Fruit fly (Drosophila melanogaster) whole organism, embryonic: ENCODE measurements around the gene PGAP1.

ENCODE experiments used
- ATbp ChIP-seq: fragments of 200-800 bp; sonication (Bioruptor generic); optimal IDR thresholded peaks from 2 replicates; lab custom pipeline; 2017; ENCODE audit warnings: missing biosample characterization, mild to moderate bottlenecking, missing genetic modification characterization, missing genetic modification reagents
- Abd-B ChIP-seq: fragments of 200-800 bp; sonication (Bioruptor generic); optimal IDR thresholded peaks from 2 replicates; lab custom pipeline; 2018; ENCODE audit warnings: missing biosample characterization, mild to moderate bottlenecking, missing genetic modification characterization, moderate library complexity
- Aef1 ChIP-seq: fragments of 200-800 bp; sonication (Bioruptor generic); IDR thresholded peaks from 3 replicates; pipeline ENCODE4 v1.3.6; 2022; ENCODE audit warnings: missing biosample characterization, missing genetic modification characterization
- CG10321 ChIP-seq: fragments of 200-800 bp; sonication (Bioruptor generic); IDR thresholded peaks from 2 replicates; pipeline ENCODE4 v1.3.6; 2022; ENCODE audit warnings: missing biosample characterization, missing genetic modification characterization
- CG10654 ChIP-seq: fragments of 200-800 bp; sonication (Bioruptor generic); optimal IDR thresholded peaks from 2 replicates; lab custom pipeline; 2016; ENCODE audit warnings: missing biosample characterization, missing genetic modification characterization
- CG11085 ChIP-seq: fragments of 200-800 bp; sonication (Bioruptor generic); IDR thresholded peaks from 2 replicates; pipeline ENCODE4 v1.3.6; 2022; ENCODE audit warnings: missing biosample characterization, missing genetic modification characterization
- CG11456 ChIP-seq: fragments of 200-800 bp; sonication (Bioruptor generic); IDR thresholded peaks from 3 replicates; pipeline ENCODE4 v1.3.6; 2022; ENCODE audit warnings: missing biosample characterization, missing genetic modification characterization
- CG11696 ChIP-seq: fragments of 200-800 bp; sonication (Bioruptor generic); IDR thresholded peaks from 2 replicates; pipeline ENCODE4 v1.3.6; 2022; ENCODE audit warnings: missing biosample characterization, missing genetic modification characterization
- CG15269 ChIP-seq: fragments of 200-800 bp; sonication (Bioruptor generic); optimal IDR thresholded peaks from 2 replicates; lab custom pipeline; 2018; ENCODE audit warnings: missing biosample characterization, mild to moderate bottlenecking, missing genetic modification characterization, moderate library complexity
- CG15514 ChIP-seq: fragments of 200-800 bp; sonication (Bioruptor generic); optimal IDR thresholded peaks from 3 replicates; lab custom pipeline; 2017; ENCODE audit warnings: missing biosample characterization, missing genetic modification characterization, mild to moderate bottlenecking, moderate library complexity, missing genetic modification reagents
- CG3163 ChIP-seq: fragments of 200-800 bp; sonication (Bioruptor generic); optimal IDR thresholded peaks from 3 replicates; lab custom pipeline; 2016; ENCODE audit warnings: missing biosample characterization, missing genetic modification characterization
- CG4854 ChIP-seq: fragments of 200-800 bp; sonication (Bioruptor generic); optimal IDR thresholded peaks from 2 replicates; lab custom pipeline; 2016; ENCODE audit warnings: missing biosample characterization, missing genetic modification characterization, inconsistent platforms
- CG6791 ChIP-seq: fragments of 200-800 bp; sonication (Bioruptor generic); IDR thresholded peaks from 3 replicates; pipeline ENCODE4 v1.3.6; 2022; ENCODE audit warnings: missing biosample characterization, missing genetic modification characterization; ENCODE audit not compliant: partially characterized antibody
- CG6854 ChIP-seq: fragments of 200-800 bp; sonication (Bioruptor generic); optimal IDR thresholded peaks from 3 replicates; lab custom pipeline; 2017; ENCODE audit warnings: missing biosample characterization, mild to moderate bottlenecking, missing genetic modification characterization
- CG7556 ChIP-seq: fragments of 200-800 bp; sonication (Bioruptor generic); optimal IDR thresholded peaks from 2 replicates; lab custom pipeline; 2017; ENCODE audit warnings: missing biosample characterization, mild to moderate bottlenecking, missing genetic modification characterization
- CG7839 ChIP-seq: fragments of 200-800 bp; sonication (Bioruptor generic); optimal IDR thresholded peaks from 3 replicates; lab custom pipeline; 2018; ENCODE audit warnings: missing biosample characterization, mild to moderate bottlenecking, missing genetic modification characterization, moderate library complexity
- CG8944 ChIP-seq: fragments of 200-800 bp; sonication (Bioruptor generic); optimal IDR thresholded peaks from 3 replicates; lab custom pipeline; 2016; ENCODE audit warnings: missing biosample characterization, missing genetic modification characterization
- CG9932 ChIP-seq: fragments of 200-800 bp; sonication (Bioruptor generic); IDR thresholded peaks from 2 replicates; pipeline ENCODE4 v1.3.6; 2022; ENCODE audit warnings: missing biosample characterization, missing genetic modification characterization
- CHES-1-like ChIP-seq: fragments of 200-800 bp; sonication (Bioruptor generic); optimal IDR thresholded peaks from 2 replicates; lab custom pipeline; 2016; ENCODE audit warnings: missing biosample characterization, missing genetic modification characterization
- Dll ChIP-seq: fragments of 200-800 bp; sonication (Bioruptor generic); IDR thresholded peaks from 4 replicates; pipeline ENCODE4 v1.3.6; 2022; ENCODE audit warnings: missing biosample characterization, missing genetic modification characterization; ENCODE audit not compliant: partially characterized antibody
- Drgx ChIP-seq: fragments of 200-800 bp; sonication (Bioruptor generic); IDR thresholded peaks from 2 replicates; pipeline ENCODE4 v1.3.6; 2022; ENCODE audit warnings: missing biosample characterization, missing genetic modification characterization
- E2f2 ChIP-seq: fragments of 200-800 bp; sonication (Bioruptor generic); IDR thresholded peaks from 2 replicates; pipeline ENCODE4 v1.3.6; 2022; ENCODE audit warnings: missing biosample characterization, missing genetic modification characterization
- ERR ChIP-seq: fragments of 200-800 bp; sonication (Bioruptor generic); optimal IDR thresholded peaks from 2 replicates; lab custom pipeline; 2016; ENCODE audit warnings: missing biosample characterization, missing genetic modification characterization
- Hr51 ChIP-seq, 2 experiments: fragments of 200-800 bp; sonication (Bioruptor generic); optimal IDR thresholded peaks; 2 replicates in 1 of 2; 3 replicates in 1 of 2; lab custom pipeline; 2016 to 2018; ENCODE audit warnings: missing biosample characterization in 2 of 2, missing genetic modification characterization in 2 of 2, mild to moderate bottlenecking in 1 of 2, moderate library complexity in 1 of 2
- NFAT ChIP-seq: fragments of 200-800 bp; sonication (Bioruptor generic); IDR thresholded peaks from 2 replicates; pipeline ENCODE4 v1.3.6; 2022; ENCODE audit warnings: missing biosample characterization, missing genetic modification characterization
- Neu2 ChIP-seq: fragments of 200-800 bp; sonication (Bioruptor generic); optimal IDR thresholded peaks from 3 replicates; lab custom pipeline; 2016; ENCODE audit warnings: missing biosample characterization, missing genetic modification characterization, borderline replicate concordance
- Optix ChIP-seq: fragments of 200-800 bp; sonication (Bioruptor generic); IDR thresholded peaks from 3 replicates; pipeline ENCODE4 v1.3.6; 2022; ENCODE audit warnings: missing biosample characterization, missing genetic modification characterization
- Ravus ChIP-seq: fragments of 200-800 bp; sonication (Bioruptor generic); IDR thresholded peaks from 2 replicates; pipeline ENCODE4 v1.3.6; 2022; ENCODE audit warnings: missing biosample characterization, missing genetic modification characterization
- Spps ChIP-seq: fragments of 200-800 bp; sonication (Bioruptor generic); optimal IDR thresholded peaks from 2 replicates; lab custom pipeline; 2018; ENCODE audit warnings: missing biosample characterization, mild to moderate bottlenecking, missing genetic modification characterization
- Sry-δ ChIP-seq: fragments of 200-800 bp; sonication (Bioruptor generic); optimal IDR thresholded peaks from 2 replicates; lab custom pipeline; 2016; ENCODE audit warnings: missing biosample characterization, missing genetic modification characterization
- Xbp1 ChIP-seq: fragments of 200-800 bp; sonication (Bioruptor generic); optimal IDR thresholded peaks from 3 replicates; lab custom pipeline; 2016; ENCODE audit warnings: missing biosample characterization, mild to moderate bottlenecking, missing genetic modification characterization
- Xrp1 ChIP-seq: fragments of 200-800 bp; sonication (Bioruptor generic); IDR thresholded peaks from 2 replicates; pipeline ENCODE4 v1.3.6; 2022; ENCODE audit warnings: missing biosample characterization, missing genetic modification characterization
- cad ChIP-seq: fragments of >200 bp; optimal IDR thresholded peaks from 2 replicates; lab custom pipeline; 2017; ENCODE audit warnings: missing biosample characterization, missing genetic modification characterization
- chn ChIP-seq: fragments of 200-800 bp; sonication (Bioruptor generic); optimal IDR thresholded peaks from 2 replicates; lab custom pipeline; 2016; ENCODE audit warnings: missing biosample characterization, missing genetic modification characterization
- da ChIP-seq: fragments of 200-800 bp; sonication (Bioruptor generic); optimal IDR thresholded peaks from 2 replicates; lab custom pipeline; 2016; ENCODE audit warnings: missing biosample characterization, missing genetic modification characterization
- esg ChIP-seq: fragments of 200-800 bp; sonication (Bioruptor generic); conservative IDR thresholded peaks from 2 replicates; pipeline ENCODE4 v1.3.6; 2022; ENCODE audit warnings: missing biosample characterization, missing genetic modification characterization
- gcm ChIP-seq: fragments of 200-800 bp; sonication (Bioruptor generic); optimal IDR thresholded peaks from 2 replicates; lab custom pipeline; 2019; ENCODE audit warnings: missing biosample characterization, mild to moderate bottlenecking, missing genetic modification characterization, moderate library complexity
- hth ChIP-seq: fragments of >200 bp; optimal IDR thresholded peaks from 2 replicates; lab custom pipeline; 2017; ENCODE audit warnings: inconsistent platforms
- klu ChIP-seq: fragments of 200-800 bp; sonication (Bioruptor generic); IDR thresholded peaks from 2 replicates; pipeline ENCODE4 v1.3.6; 2022; ENCODE audit warnings: missing biosample characterization, missing genetic modification characterization
- lbe ChIP-seq: fragments of 200-800 bp; sonication (Bioruptor generic); optimal IDR thresholded peaks from 2 replicates; lab custom pipeline; 2016; ENCODE audit warnings: missing biosample characterization, mild to moderate bottlenecking, missing genetic modification characterization
- nau ChIP-seq: fragments of 200-800 bp; sonication (Bioruptor generic); optimal IDR thresholded peaks from 3 replicates; lab custom pipeline; 2017; ENCODE audit warnings: missing biosample characterization, mild to moderate bottlenecking, missing genetic modification characterization, missing genetic modification reagents
- nom ChIP-seq: fragments of 200-800 bp; sonication (Bioruptor generic); optimal IDR thresholded peaks from 2 replicates; lab custom pipeline; 2017; ENCODE audit warnings: missing biosample characterization, missing genetic modification characterization, mild to moderate bottlenecking, moderate library complexity, missing genetic modification reagents
- oc ChIP-seq: fragments of 200-800 bp; sonication (Bioruptor generic); optimal IDR thresholded peaks from 2 replicates; lab custom pipeline; 2018; ENCODE audit warnings: missing biosample characterization, mild to moderate bottlenecking, missing genetic modification characterization, moderate library complexity
- pan ChIP-seq, 4 experiments: fragments of >200 bp in 3 of 4; fragments of 200-800 bp in 1 of 4; sonication (Bioruptor generic) in 1 of 4; optimal IDR thresholded peaks in 3 of 4; IDR thresholded peaks in 1 of 4; 2 replicates each; pipeline versions ENCODE4 v1.3.6 to Lab custom; 2017 to 2022; ENCODE audit warnings: missing biosample characterization in 2 of 4, missing genetic modification characterization in 2 of 4, mixed read lengths in 1 of 4
- pho ChIP-seq: fragments of 200-800 bp; sonication (Bioruptor generic); optimal IDR thresholded peaks from 2 replicates; lab custom pipeline; 2016; ENCODE audit warnings: missing biosample characterization, missing genetic modification characterization
- pnt ChIP-seq: fragments of 200-800 bp; sonication (Bioruptor generic); optimal IDR thresholded peaks from 3 replicates; lab custom pipeline; 2016; ENCODE audit warnings: missing biosample characterization, missing genetic modification characterization
- sc ChIP-seq, 3 experiments: fragments of >200 bp in 2 of 3; fragments of 200-800 bp in 1 of 3; sonication (Bioruptor generic) in 1 of 3; optimal IDR thresholded peaks; 2 replicates in 2 of 3; 3 replicates in 1 of 3; lab custom pipeline; 2017; ENCODE audit warnings: mild to moderate bottlenecking in 1 of 3, missing biosample characterization in 1 of 3, missing genetic modification characterization in 1 of 3, missing genetic modification reagents in 1 of 3
- tup ChIP-seq: fragments of 200-800 bp; sonication (Bioruptor generic); optimal IDR thresholded peaks from 2 replicates; lab custom pipeline; 2016; ENCODE audit warnings: missing biosample characterization, mild to moderate bottlenecking, missing genetic modification characterization, moderate library complexity
- vfl ChIP-seq: fragments of 200-800 bp; sonication (Bioruptor generic); optimal IDR thresholded peaks from 2 replicates; lab custom pipeline; 2016; ENCODE audit warnings: missing biosample characterization, missing genetic modification characterization

The PGAP1 gene

DNA sequence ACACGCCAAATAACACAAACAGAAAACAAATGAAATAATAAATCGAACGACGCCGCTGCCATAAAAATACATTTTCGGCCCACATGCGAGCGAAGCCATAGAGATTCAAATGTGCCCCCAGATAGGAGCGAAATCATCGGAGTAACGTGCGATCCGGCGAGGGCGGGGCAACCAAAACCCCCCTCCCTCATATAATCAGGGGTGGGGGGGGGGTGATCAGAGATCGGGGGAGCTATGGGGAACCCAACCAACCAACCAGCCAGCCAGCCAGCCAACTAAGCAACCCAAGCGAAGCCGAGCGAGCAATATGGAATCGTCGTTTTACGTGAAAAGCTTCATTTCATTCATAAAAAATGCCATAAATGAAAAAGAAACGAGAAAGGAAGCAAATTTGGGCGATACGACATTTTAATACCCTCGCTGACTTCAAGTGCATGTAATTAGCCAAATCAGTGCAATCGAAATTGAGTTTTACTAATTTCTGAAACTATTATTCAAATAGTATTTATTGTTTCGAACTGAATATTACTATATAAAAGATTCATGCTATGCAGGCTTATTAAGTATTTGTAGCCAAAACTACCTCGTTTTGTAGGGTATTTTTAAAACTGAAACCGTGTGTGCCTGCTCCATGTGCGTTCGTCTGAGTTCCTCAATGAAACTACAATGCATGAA lies 10.7 kb upstream of the PGAP1 start (continued):
- TF ChIP-seq oc (tag; lab: Kevin White, UChicago) (peak; percentile 22), da (GFP tag; lab: Kevin White, UChicago) (no peak), nau (GFP tag; lab: Kevin White, UChicago) (no peak), CG10654 (GFP tag; lab: Kevin White, UChicago) (peak; percentile 25), tup (no peak), hth (lab: Kevin White, UChicago) (no peak), klu (GFP tag; lab: Robert Waterston, UW) (no peak), cad (no peak), Neu2 (GFP tag; lab: Kevin White, UChicago) (no peak), CHES-1-like (peak; percentile 14), gcm (GFP tag; lab: Kevin White, UChicago) (peak; percentile 32), CG6854 (GFP tag; lab: Kevin White, UChicago) (peak; percentile 55), nom (GFP tag; lab: Kevin White, UChicago) (no peak), CG7839 (tag; lab: Kevin White, UChicago) (peak; percentile 76), CG3163 (GFP tag; lab: Kevin White, UChicago) (no peak), CG8944 (GFP tag; lab: Kevin White, UChicago) (peak; percentile 22), vfl (GFP tag; lab: Kevin White, UChicago) (no peak), CG10321 (GFP tag; lab: Robert Waterston, UW) (no peak), E2f2 (peak; percentile 35; the same call in 1 of the 2 replicates), CG7556 (peak; percentile 68), ATbp (GFP tag; lab: Kevin White, UChicago) (peak; percentile 74), lbe (peak; percentile 46), chn (GFP tag; lab: Kevin White, UChicago) (peak; percentile 46), Optix (GFP tag; lab: Robert Waterston, UW) (peak; percentile 52; the same call in 2 of the 3 replicates), Xbp1 (GFP tag; lab: Kevin White, UChicago) (peak; percentile 74), Aef1 (GFP tag; lab: Robert Waterston, UW) (peak; percentile 40), pan (optimal IDR thresholded peaks at IDR 0.05; lab: Kevin White, UChicago) (no peak), pan (GFP tag; optimal IDR thresholded peaks at IDR 0.05 in 1 of 2, IDR thresholded peaks at IDR 0.05 in 1 of 2) (peak in 1 of 2 experiments; percentile 28), Drgx (GFP tag; lab: Robert Waterston, UW) (peak; percentile 38), Sry-δ (GFP tag; lab: Kevin White, UChicago) (no peak), Spps (peak; percentile 15), sc (optimal IDR thresholded peaks at IDR 0.05; lab: Kevin White, UChicago) (no peak), sc (GFP tag; optimal IDR thresholded peaks at IDR 0.05; lab: Kevin White, UChicago) (peak; percentile 55), pho (GFP tag; lab: Kevin White, UChicago) (no peak), CG15269 (tag; lab: Kevin White, UChicago) (peak; percentile 57), Dll (GFP tag; lab: Robert Waterston, UW) (no peak), CG11456 (GFP tag; lab: Robert Waterston, UW) (no peak), CG4854 (peak; percentile 38), NFAT (GFP tag; lab: Robert Waterston, UW) (no peak), Ravus (GFP tag; lab: Robert Waterston, UW) (no peak), CG6791 (no peak), CG15514 (GFP tag; lab: Kevin White, UChicago) (peak; percentile 21), CG11696 (GFP tag; lab: Robert Waterston, UW) (no peak), CG9932 (GFP tag; lab: Robert Waterston, UW) (no peak), pnt (GFP tag; lab: Kevin White, UChicago) (peak; percentile 27), esg (GFP tag; lab: Robert Waterston, UW) (no peak; the same call in 1 of the 2 replicates), CG11085 (GFP tag; lab: Robert Waterston, UW) (no peak), ERR (no peak), Xrp1 (peak; percentile 74), Abd-B (GFP tag; lab: Kevin White, UChicago) (peak; percentile 62), Hr51 (GFP tag; optimal IDR thresholded peaks at IDR 0.05; lab: Kevin White, UChicago) (peak in 1 of 2 experiments; percentile 78)
